Fruit fly (Drosophila melanogaster): ENCODE results near the gene bard.
A peak's percentile ranks its signal among the peaks of the same experiment; 100 is the strongest.

bard gene

DNA sequence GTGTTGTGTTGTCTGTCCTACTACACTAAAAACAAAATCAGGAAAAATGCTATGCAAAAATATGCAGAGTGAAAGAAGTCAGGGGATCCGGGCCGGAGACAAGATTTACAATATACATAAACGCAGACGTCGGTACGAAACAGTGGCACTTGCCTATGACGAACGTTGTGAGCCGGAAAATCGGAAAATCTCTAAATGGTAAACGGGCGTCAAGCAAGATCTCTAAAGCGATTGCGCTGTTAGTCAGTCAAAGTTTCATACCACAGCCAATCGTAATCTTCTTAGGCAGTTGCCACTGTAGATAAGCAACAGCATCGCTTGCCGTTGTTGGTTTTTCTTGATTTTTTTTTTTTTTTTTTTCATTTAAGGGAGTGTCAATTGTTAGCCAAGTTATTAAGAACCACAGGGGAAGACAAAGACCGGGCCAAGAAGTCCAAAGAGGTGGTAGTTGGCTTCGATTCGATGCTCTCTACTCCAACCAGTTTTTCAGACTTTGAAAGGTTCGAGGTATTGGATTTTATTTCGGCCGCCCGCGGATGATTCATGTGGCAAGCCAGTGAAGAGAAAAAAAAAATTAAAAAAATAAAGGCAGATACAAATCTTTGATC is 44.3 kb downstream of the bard start (continued):
- TF ChIP-seq tio (GFP tag; optimal IDR thresholded peaks at IDR 0.05) (peak; percentile 45), ro (GFP tag; IDR thresholded peaks at IDR 0.05) (peak; percentile 70), nau (GFP tag; optimal IDR thresholded peaks at IDR 0.05) (peak; percentile 41), Atf3 (GFP tag; optimal IDR thresholded peaks at IDR 0.05) (peak; percentile 37), Blimp-1 (GFP tag; optimal IDR thresholded peaks at IDR 0.05) (peak; percentile 70), zf30C (GFP tag; optimal IDR thresholded peaks at IDR 0.05) (no peak), Hmr (GFP tag; optimal IDR thresholded peaks at IDR 0.05) (peak; percentile 47), cwo (GFP tag; optimal IDR thresholded peaks at IDR 0.05) (peak; percentile 19), ac (GFP tag; optimal IDR thresholded peaks at IDR 0.05) (peak; percentile 62), Hr78 (GFP tag; optimal IDR thresholded peaks at IDR 0.05) (no peak), CG1233 (GFP tag; optimal IDR thresholded peaks at IDR 0.05) (peak; percentile 68), Aef1 (GFP tag; IDR thresholded peaks at IDR 0.05) (peak; percentile 88), HLH3B (GFP tag; IDR thresholded peaks at IDR 0.05) (peak; percentile 86), CG12769 (tag; optimal IDR thresholded peaks at IDR 0.05) (peak; percentile 62), Dek (tag; optimal IDR thresholded peaks at IDR 0.05) (peak; percentile 61), CG32772 (GFP tag; IDR thresholded peaks at IDR 0.05) (peak; percentile 94), grn (GFP tag; optimal IDR thresholded peaks at IDR 0.05) (peak; percentile 58), Doc2 (GFP tag; IDR thresholded peaks at IDR 0.05) (no peak; the same call in 1 of the 2 replicates), CG43689 (GFP tag; IDR thresholded peaks at IDR 0.05) (peak; percentile 68), Optix (GFP tag; IDR thresholded peaks at IDR 0.05) (peak; percentile 89), bbx (GFP tag; IDR thresholded peaks at IDR 0.05; ENCODE audit: partially characterized antibody) (no peak), CG6683 (GFP tag; optimal IDR thresholded peaks at IDR 0.05) (no peak), CG4707 (GFP tag; optimal IDR thresholded peaks at IDR 0.05) (peak; percentile 15), org-1 (GFP tag; optimal IDR thresholded peaks at IDR 0.05) (peak; percentile 44), run (tag; optimal IDR thresholded peaks at IDR 0.05) (no peak), ash1 (GFP tag; optimal IDR thresholded peaks at IDR 0.05) (no peak), ken (GFP tag; IDR thresholded peaks at IDR 0.05) (peak; percentile 88), NC2α (GFP tag; optimal IDR thresholded peaks at IDR 0.05) (no peak), gro (GFP tag; optimal IDR thresholded peaks at IDR 0.05) (peak; percentile 64), CG3407 (GFP tag; optimal IDR thresholded peaks at IDR 0.05) (peak; percentile 43), Adf1 (GFP tag; IDR thresholded peaks at IDR 0.05) (no peak), HLH4C (GFP tag; IDR thresholded peaks at IDR 0.05; ENCODE audit: partially characterized antibody) (no peak), esg (GFP tag; conservative IDR thresholded peaks at IDR 0.05) (peak; percentile 84), CG12219 (GFP tag; optimal IDR thresholded peaks at IDR 0.05) (peak; percentile 51), Med (GFP tag) (peak; percentile 99), CG10321 (GFP tag; IDR thresholded peaks at IDR 0.05) (peak; percentile 61), tgo (GFP tag; IDR thresholded peaks at IDR 0.05) (peak; percentile 92), D (optimal IDR thresholded peaks at IDR 0.05) (no peak), D (GFP tag; optimal IDR thresholded peaks at IDR 0.05) (peak; percentile 63), Bdp1 (GFP tag; optimal IDR thresholded peaks at IDR 0.05) (peak; percentile 13), CG31224 (GFP tag; IDR thresholded peaks at IDR 0.05) (peak; percentile 86), jing (GFP tag; optimal IDR thresholded peaks at IDR 0.05) (peak; percentile 26), CG34376 (GFP tag; optimal IDR thresholded peaks at IDR 0.05) (no peak), CG13894 (tag; optimal IDR thresholded peaks at IDR 0.05) (no peak), pum (GFP tag; optimal IDR thresholded peaks at IDR 0.05) (peak; percentile 92), prd (optimal IDR thresholded peaks at IDR 0.05) (no peak), prd (GFP tag; IDR thresholded peaks at IDR 0.05) (peak; percentile 99), ssp (GFP tag; IDR thresholded peaks at IDR 0.05) (peak; percentile 87), H2.0 (GFP tag; IDR thresholded peaks at IDR 0.05) (peak; percentile 86), ind (GFP tag; optimal IDR thresholded peaks at IDR 0.05) (peak; percentile 94)

All from whole organism, embryonic.